Fruit fly (Drosophila melanogaster): ENCODE measurements around the gene Taf9.

dm6 chrX:17806335-17806734, 35.6 kb upstream of the Taf9 start:
- TF ChIP-seq bbx (GFP tag; IDR thresholded peaks at IDR 0.05; ENCODE audit: partially characterized antibody) = no peak
- no peak for TF ChIP-seq CG43689 (GFP tag; IDR thresholded peaks at IDR 0.05)
- no peak for TF ChIP-seq br (optimal IDR thresholded peaks at IDR 0.05)

Data from whole organism, embryonic.